Worm (Caenorhabditis elegans) whole organism, L3 larva: ENCODE results near the gene cest-35.2.

ENCODE experiments used
- ZK546.5 ChIP-seq: sonication (generic microtip); optimal IDR thresholded peaks from 2 replicates; lab custom pipeline; 2017; ENCODE audit warnings: missing biosample characterization, missing genetic modification characterization
- aly-2 ChIP-seq: fragments of 150-350 bp; optimal IDR thresholded peaks from 2 replicates; lab custom pipeline; 2014; ENCODE audit warnings: missing biosample characterization, missing genetic modification characterization
- ama-1 ChIP-seq: fragments of 150-350 bp; optimal IDR thresholded peaks from 2 replicates; lab custom pipeline; 2018
- ceh-16 ChIP-seq: sonication (generic microtip); optimal IDR thresholded peaks from 2 replicates; lab custom pipeline; 2017; ENCODE audit warnings: missing biosample characterization, missing genetic modification characterization
- daf-12 ChIP-seq: fragments of 150-350 bp; optimal IDR thresholded peaks from 2 replicates; lab custom pipeline; 2014; ENCODE audit warnings: missing biosample characterization, missing genetic modification reagents, missing genetic modification characterization
- egl-5 ChIP-seq: fragments of 150-350 bp; optimal IDR thresholded peaks from 2 replicates; lab custom pipeline; 2017; ENCODE audit warnings: missing biosample characterization, missing genetic modification reagents, missing genetic modification characterization, inconsistent platforms
- elt-1 ChIP-seq: fragments of 150-350 bp; optimal IDR thresholded peaks from 2 replicates; lab custom pipeline; 2014; ENCODE audit warnings: missing biosample characterization, missing genetic modification characterization
- elt-2 ChIP-seq: sonication (generic microtip); optimal IDR thresholded peaks from 2 replicates; lab custom pipeline; 2016; ENCODE audit warnings: missing genetic modification reagents, mild to moderate bottlenecking, missing genetic modification characterization, missing compliant biosample characterization
- elt-3 ChIP-seq, 3 experiments: fragments of 150-350 bp in 1 of 3; sonication (generic microtip) in 2 of 3; optimal IDR thresholded peaks; 2 replicates in 2 of 3; 4 replicates in 1 of 3; lab custom pipeline; 2014 to 2017; ENCODE audit warnings: missing biosample characterization in 3 of 3, missing genetic modification characterization in 3 of 3
- eor-1 ChIP-seq, 2 experiments: fragments of 150-350 bp; optimal IDR thresholded peaks; 2 replicates each; lab custom pipeline; 2014 to 2018; ENCODE audit warnings: missing biosample characterization in 2 of 2, missing genetic modification characterization in 2 of 2
- fkh-10 ChIP-seq: sonication (generic microtip); optimal IDR thresholded peaks from 2 replicates; lab custom pipeline; 2017; ENCODE audit warnings: missing biosample characterization, missing genetic modification reagents, missing genetic modification characterization
- fkh-2 ChIP-seq: fragments of 150-350 bp; optimal IDR thresholded peaks from 2 replicates; lab custom pipeline; 2014; ENCODE audit warnings: missing biosample characterization, missing genetic modification reagents, missing genetic modification characterization
- fos-1 ChIP-seq: fragments of 150-350 bp; optimal IDR thresholded peaks from 2 replicates; lab custom pipeline; 2014; ENCODE audit warnings: missing biosample characterization, missing genetic modification characterization
- hmg-11 ChIP-seq: sonication (generic microtip); optimal IDR thresholded peaks from 2 replicates; lab custom pipeline; 2016; ENCODE audit warnings: missing genetic modification characterization, missing compliant biosample characterization
- jun-1 ChIP-seq: fragments of 150-350 bp; optimal IDR thresholded peaks from 2 replicates; lab custom pipeline; 2014; ENCODE audit warnings: missing biosample characterization, missing genetic modification reagents, missing genetic modification characterization
- lin-15B ChIP-seq: fragments of 150-350 bp; optimal IDR thresholded peaks from 2 replicates; lab custom pipeline; 2014; ENCODE audit warnings: missing biosample characterization, missing genetic modification characterization
- lin-39 ChIP-seq: fragments of 150-350 bp; optimal IDR thresholded peaks from 2 replicates; lab custom pipeline; 2018; ENCODE audit warnings: missing biosample characterization, missing genetic modification reagents, missing genetic modification characterization
- lsy-12 ChIP-seq: sonication (generic microtip); optimal IDR thresholded peaks from 2 replicates; lab custom pipeline; 2016; ENCODE audit warnings: mild to moderate bottlenecking, missing genetic modification characterization, missing compliant biosample characterization
- mdl-1 ChIP-seq: fragments of 150-350 bp; optimal IDR thresholded peaks from 2 replicates; lab custom pipeline; 2014; ENCODE audit warnings: missing biosample characterization, missing genetic modification characterization
- mml-1 ChIP-seq: fragments of 150-350 bp; sonication (generic microtip); optimal IDR thresholded peaks from 3 replicates; lab custom pipeline; 2014; ENCODE audit warnings: missing biosample characterization, missing genetic modification characterization
- nfya-1 ChIP-seq: sonication (generic microtip); optimal IDR thresholded peaks from 2 replicates; lab custom pipeline; 2017; ENCODE audit warnings: missing genetic modification characterization, mild to moderate bottlenecking, missing compliant biosample characterization, antibody characterized with exemption, moderate library complexity; ENCODE audit not compliant: insufficient read depth
- nhr-11 ChIP-seq: fragments of 150-350 bp; optimal IDR thresholded peaks from 2 replicates; lab custom pipeline; 2014; ENCODE audit warnings: missing biosample characterization, missing genetic modification characterization
- nhr-12 ChIP-seq: fragments of 150-350 bp; optimal IDR thresholded peaks from 2 replicates; lab custom pipeline; 2014; ENCODE audit warnings: missing biosample characterization, missing genetic modification characterization
- nhr-23 ChIP-seq: fragments of 150-350 bp; optimal IDR thresholded peaks from 2 replicates; lab custom pipeline; 2014; ENCODE audit warnings: missing biosample characterization, missing genetic modification reagents, missing genetic modification characterization
- nhr-237 ChIP-seq: fragments of 150-350 bp; optimal IDR thresholded peaks from 2 replicates; lab custom pipeline; 2014; ENCODE audit warnings: missing biosample characterization, missing genetic modification characterization
- nhr-25 ChIP-seq: sonication (generic microtip); optimal IDR thresholded peaks from 2 replicates; lab custom pipeline; 2017; ENCODE audit warnings: missing biosample characterization, missing genetic modification characterization
- nhr-28 ChIP-seq: fragments of 150-350 bp; optimal IDR thresholded peaks from 2 replicates; lab custom pipeline; 2014; ENCODE audit warnings: missing biosample characterization, missing genetic modification characterization
- nhr-43 ChIP-seq: sonication (generic microtip); optimal IDR thresholded peaks from 2 replicates; lab custom pipeline; 2016; ENCODE audit warnings: mild to moderate bottlenecking, missing genetic modification characterization, missing compliant biosample characterization; ENCODE audit not compliant: poor library complexity, severe bottlenecking
- nhr-67 ChIP-seq: fragments of 150-350 bp; optimal IDR thresholded peaks from 2 replicates; lab custom pipeline; 2014; ENCODE audit warnings: missing biosample characterization, missing genetic modification characterization
- nhr-76 ChIP-seq: fragments of 150-350 bp; sonication (generic microtip); optimal IDR thresholded peaks from 5 replicates; lab custom pipeline; 2014; ENCODE audit warnings: missing biosample characterization, missing genetic modification characterization
- nhr-77 ChIP-seq: fragments of 150-350 bp; optimal IDR thresholded peaks from 2 replicates; lab custom pipeline; 2014; ENCODE audit warnings: missing biosample characterization, missing genetic modification characterization
- pha-4 ChIP-seq: fragments of 150-350 bp; optimal IDR thresholded peaks from 2 replicates; lab custom pipeline; 2014; ENCODE audit warnings: missing biosample characterization, missing genetic modification reagents, missing genetic modification characterization
- pqm-1 ChIP-seq: fragments of 150-350 bp; optimal IDR thresholded peaks from 2 replicates; lab custom pipeline; 2017; ENCODE audit warnings: missing biosample characterization, missing genetic modification characterization, inconsistent platforms
- skn-1 ChIP-seq: fragments of 150-350 bp; optimal IDR thresholded peaks from 2 replicates; lab custom pipeline; 2014; ENCODE audit warnings: missing biosample characterization, missing genetic modification characterization
- tbx-2 ChIP-seq: sonication (generic microtip); optimal IDR thresholded peaks from 2 replicates; lab custom pipeline; 2016; ENCODE audit warnings: mild to moderate bottlenecking, missing genetic modification characterization, missing compliant biosample characterization
- unc-62 ChIP-seq: fragments of 150-350 bp; sonication (generic microtip); optimal IDR thresholded peaks from 4 replicates; lab custom pipeline; 2014; ENCODE audit warnings: missing biosample characterization, missing genetic modification reagents, missing genetic modification characterization
- ztf-11 ChIP-seq: fragments of 150-350 bp; optimal IDR thresholded peaks from 2 replicates; lab custom pipeline; 2014; ENCODE audit warnings: missing biosample characterization, missing genetic modification characterization

The cest-35.2 gene

ce11 chrV:5273241-5273640 is 36.2 kb upstream of the cest-35.2 start:
- TF ChIP-seq elt-2 (tag; lab: Kevin White, UChicago) (peak; percentile 4), lin-15B (no peak), nhr-28 (tag; lab: Kevin White, UChicago) (no peak), hmg-11 (tag; lab: Kevin White, UChicago) (no peak), pha-4 (tag; lab: Kevin White, UChicago) (no peak), elt-1 (tag; lab: Kevin White, UChicago) (no peak), daf-12 (no peak), jun-1 (no peak), nhr-237 (tag; lab: Kevin White, UChicago) (no peak), nhr-76 (tag; lab: Kevin White, UChicago) (no peak), mdl-1 (tag; lab: Kevin White, UChicago) (no peak), ZK546.5 (tag; lab: Kevin White, UChicago) (no peak), mml-1 (tag; lab: Kevin White, UChicago) (no peak), elt-3 (tag; optimal IDR thresholded peaks at IDR 0.05; lab: Kevin White, UChicago) (no peak), nhr-11 (tag; lab: Kevin White, UChicago) (no peak), aly-2 (no peak), nhr-43 (tag; lab: Kevin White, UChicago) (peak; percentile 21)

- no peak for TF ChIP-seq fkh-2
- TF ChIP-seq ceh-16 (tag; lab: Kevin White, UChicago), result no peak
- no peak for TF ChIP-seq nhr-77 (tag; lab: Kevin White, UChicago)
- TF ChIP-seq nhr-25, result no peak
- TF ChIP-seq nhr-237 (tag; lab: Kevin White, UChicago), result no peak
- TF ChIP-seq unc-62 (GFP tag; lab: Kevin White, UChicago), result no peak
- no peak for TF ChIP-seq lin-39
- TF ChIP-seq pqm-1, result peak; percentile 2
- TF ChIP-seq nhr-12 (tag; lab: Kevin White, UChicago), result no peak
- TF ChIP-seq ztf-11, result no peak
- peak; percentile 59 for TF ChIP-seq nhr-23 (tag; lab: Kevin White, UChicago)
- TF ChIP-seq nhr-43 (tag; lab: Kevin White, UChicago), result peak; percentile 61
- no peak for TF ChIP-seq egl-5 (tag; lab: Kevin White, UChicago)
- no peak for TF ChIP-seq elt-3 (tag; optimal IDR thresholded peaks at IDR 0.05; lab: Kevin White, UChicago)
- no peak for TF ChIP-seq aly-2
- no peak for TF ChIP-seq mdl-1 (tag; lab: Kevin White, UChicago)
- no peak for TF ChIP-seq pha-4 (tag; lab: Kevin White, UChicago)
- no peak for TF ChIP-seq elt-1 (tag; lab: Kevin White, UChicago)
- TF ChIP-seq, all 47 proteins: peak for 3
Observed at ce11 chrV:5272619-5273074, 35.6 kb upstream of the cest-35.2 start.

ce11 chrV:5272034-5272433 is 35.0 kb upstream of the cest-35.2 start:
- no peak for TF ChIP-seq nhr-67 (tag; lab: Kevin White, UChicago)
- TF ChIP-seq tbx-2, result no peak
- TF ChIP-seq nhr-12 (tag; lab: Kevin White, UChicago), result no peak
- no peak for TF ChIP-seq fkh-2
- TF ChIP-seq eor-1 (tag; optimal IDR thresholded peaks at IDR 0.05; lab: Kevin White, UChicago), result no peak
- TF ChIP-seq fos-1 (tag; lab: Kevin White, UChicago), result no peak

ce11 chrV:5271487-5271886 is 34.5 kb upstream of the cest-35.2 start:
- TF ChIP-seq pqm-1, result peak; percentile 87
- TF ChIP-seq pha-4 (tag; lab: Kevin White, UChicago), result peak; percentile 61
- peak; percentile 93 for TF ChIP-seq elt-2 (tag; lab: Kevin White, UChicago)
- peak; percentile 47 for TF ChIP-seq nhr-43 (tag; lab: Kevin White, UChicago)
- no peak for TF ChIP-seq nhr-67 (tag; lab: Kevin White, UChicago)
- no peak for TF ChIP-seq egl-5 (tag; lab: Kevin White, UChicago)
- no peak for TF ChIP-seq fkh-10 (GFP tag; lab: Kevin White, UChicago)
- peak; percentile 23 for TF ChIP-seq lsy-12
- TF ChIP-seq elt-3 (tag; optimal IDR thresholded peaks at IDR 0.05; lab: Kevin White, UChicago), result peak in 1 of 3 experiments; percentile 10
- peak; percentile 25 for TF ChIP-seq daf-12
- no peak for TF ChIP-seq nhr-77 (tag; lab: Kevin White, UChicago)
- TF ChIP-seq mml-1 (tag; lab: Kevin White, UChicago), result peak; percentile 80
- TF ChIP-seq ama-1 (lab: Kevin White, UChicago), result peak; percentile 73
- peak; percentile 60 for TF ChIP-seq nfya-1
- no peak for TF ChIP-seq nhr-25
- no peak for TF ChIP-seq nhr-28 (tag; lab: Kevin White, UChicago)
- TF ChIP-seq nhr-11 (tag; lab: Kevin White, UChicago), result peak; percentile 44
- peak; percentile 26 for TF ChIP-seq mdl-1 (tag; lab: Kevin White, UChicago)
- TF ChIP-seq skn-1 (tag; lab: Kevin White, UChicago), result peak; percentile 23
- peak; percentile 28 for TF ChIP-seq lin-39
- peak; percentile 9 for TF ChIP-seq tbx-2
- peak; percentile 62 for TF ChIP-seq jun-1
